Fruit fly (Drosophila melanogaster) whole organism, wandering third instar larva: Measurements from ENCODE around the gene CG1354.
A peak's percentile ranks its signal among the peaks of the same experiment; 100 is the strongest.

Experiments used
- Abd-B ChIP-seq: fragments of >200 bp; optimal IDR thresholded peaks from 2 replicates; lab custom pipeline; 2017; ENCODE audit warnings: missing biosample characterization, missing genetic modification characterization
- CG32264 ChIP-seq: fragments of 200-800 bp; sonication (Bioruptor generic); optimal IDR thresholded peaks from 2 replicates; lab custom pipeline; 2016; ENCODE audit warnings: missing biosample characterization, missing genetic modification characterization
- CG9705 ChIP-seq: fragments of 200-800 bp; sonication (Bioruptor generic); optimal IDR thresholded peaks from 2 replicates; lab custom pipeline; 2018; ENCODE audit warnings: missing biosample characterization, mild to moderate bottlenecking, missing genetic modification characterization
- CrebA ChIP-seq: fragments of 200-800 bp; sonication (Bioruptor generic); optimal IDR thresholded peaks from 2 replicates; lab custom pipeline; 2016; ENCODE audit warnings: missing biosample characterization, mild to moderate bottlenecking, missing genetic modification characterization, borderline replicate concordance
- Dfd ChIP-seq: fragments of >200 bp; optimal IDR thresholded peaks from 2 replicates; lab custom pipeline; 2017; ENCODE audit warnings: missing biosample characterization, missing genetic modification characterization
- GATAd ChIP-seq: sonication (Bioruptor generic); optimal IDR thresholded peaks from 2 replicates; lab custom pipeline; 2016; ENCODE audit warnings: missing biosample characterization, missing genetic modification characterization
- Hr78 ChIP-seq: fragments of >200 bp; optimal IDR thresholded peaks from 2 replicates; lab custom pipeline; 2017; ENCODE audit warnings: missing biosample characterization, missing genetic modification characterization
- Hr83 ChIP-seq: fragments of 200-300 bp; sonication (Bioruptor generic); optimal IDR thresholded peaks from 2 replicates; lab custom pipeline; 2016; ENCODE audit warnings: missing biosample characterization, mild to moderate bottlenecking, missing genetic modification characterization, moderate library complexity; ENCODE audit not compliant: poor library complexity, severe bottlenecking
- Jra ChIP-seq: sonication (Bioruptor generic); optimal IDR thresholded peaks from 2 replicates; lab custom pipeline; 2016; ENCODE audit warnings: missing biosample characterization, missing genetic modification characterization
- Mio ChIP-seq: sonication (Bioruptor generic); optimal IDR thresholded peaks from 2 replicates; lab custom pipeline; 2016; ENCODE audit warnings: missing biosample characterization, missing genetic modification characterization
- Myc ChIP-seq: fragments of >200 bp; optimal IDR thresholded peaks from 2 replicates; lab custom pipeline; 2017
- N ChIP-seq: fragments of >200 bp; optimal IDR thresholded peaks from 2 replicates; lab custom pipeline; 2018; ENCODE audit warnings: missing biosample characterization, missing external identifiers, missing genetic modification characterization
- OdsH ChIP-seq: fragments of 200-800 bp; sonication (Bioruptor generic); optimal IDR thresholded peaks from 2 replicates; lab custom pipeline; 2016; ENCODE audit warnings: missing biosample characterization, mild to moderate bottlenecking, missing genetic modification characterization
- Rel ChIP-seq, 2 experiments: fragments of 200-800 bp; sonication (Bioruptor generic) in 1 of 2; optimal IDR thresholded peaks; 2 replicates in 1 of 2; 3 replicates in 1 of 2; lab custom pipeline; 2016 to 2019; ENCODE audit warnings: mild to moderate bottlenecking in 2 of 2, missing biosample characterization in 2 of 2, missing genetic modification characterization in 2 of 2, moderate library complexity in 1 of 2
- Vsx2 ChIP-seq: fragments of 200-300, 225-300 bp; sonication (Bioruptor generic); optimal IDR thresholded peaks from 2 replicates; lab custom pipeline; 2018; ENCODE audit warnings: missing biosample characterization, missing genetic modification characterization; ENCODE audit not compliant: partially characterized antibody
- br ChIP-seq: fragments of 200-800 bp; sonication (Bioruptor generic); optimal IDR thresholded peaks from 2 replicates; lab custom pipeline; 2016; ENCODE audit warnings: missing biosample characterization, missing genetic modification characterization
- brk ChIP-seq: fragments of 200-800 bp; sonication (Bioruptor generic); optimal IDR thresholded peaks from 2 replicates; lab custom pipeline; 2016; ENCODE audit warnings: missing biosample characterization, mild to moderate bottlenecking, missing genetic modification characterization
- dl ChIP-seq, 2 experiments: fragments of 175-275, 200-275 bp in 1 of 2; fragments of 200-275 bp in 1 of 2; sonication (Bioruptor generic); optimal IDR thresholded peaks; lab custom pipeline; 2018; ENCODE audit warnings: mild to moderate bottlenecking in 2 of 2, missing biosample characterization in 2 of 2, missing genetic modification characterization in 2 of 2, moderate library complexity in 2 of 2; ENCODE audit not compliant: partially characterized antibody in 2 of 2, insufficient read depth in 1 of 2
- dmrt93B ChIP-seq: fragments of 200-800 bp; sonication (Bioruptor generic); optimal IDR thresholded peaks from 2 replicates; lab custom pipeline; 2018; ENCODE audit warnings: missing biosample characterization, mild to moderate bottlenecking, missing genetic modification characterization
- dsf ChIP-seq: sonication (Bioruptor generic); optimal IDR thresholded peaks from 2 replicates; lab custom pipeline; 2016; ENCODE audit warnings: missing biosample characterization, missing genetic modification characterization, borderline replicate concordance
- fru ChIP-seq: fragments of 200-800 bp; sonication (Bioruptor generic); optimal IDR thresholded peaks from 3 replicates; lab custom pipeline; 2016; ENCODE audit warnings: missing biosample characterization, mild to moderate bottlenecking, missing genetic modification characterization
- h ChIP-seq: fragments of 200-800 bp; sonication (Bioruptor generic); optimal IDR thresholded peaks from 3 replicates; lab custom pipeline; 2016; ENCODE audit warnings: missing biosample characterization, mild to moderate bottlenecking, missing genetic modification characterization
- jim ChIP-seq: fragments of 175-275, 200-325 bp; sonication (Bioruptor generic); optimal IDR thresholded peaks from 2 replicates; lab custom pipeline; 2016; ENCODE audit warnings: missing biosample characterization, mild to moderate bottlenecking, missing genetic modification characterization
- pan ChIP-seq: fragments of >200 bp; optimal IDR thresholded peaks from 2 replicates; lab custom pipeline; 2017
- psq ChIP-seq: fragments of 200-800 bp; sonication (Bioruptor generic); optimal IDR thresholded peaks from 3 replicates; lab custom pipeline; 2017; ENCODE audit warnings: missing biosample characterization, mild to moderate bottlenecking, missing genetic modification characterization, moderate library complexity
- sage ChIP-seq: fragments of 200-800 bp; sonication (Bioruptor generic); optimal IDR thresholded peaks from 2 replicates; lab custom pipeline; 2016; ENCODE audit warnings: missing biosample characterization, mild to moderate bottlenecking, missing genetic modification characterization
- sv ChIP-seq: fragments of 200-800 bp; sonication (Bioruptor generic); optimal IDR thresholded peaks from 3 replicates; lab custom pipeline; 2016; ENCODE audit warnings: missing biosample characterization, missing genetic modification characterization
- tai ChIP-seq: sonication (Bioruptor generic); optimal IDR thresholded peaks from 2 replicates; lab custom pipeline; 2016; ENCODE audit warnings: missing biosample characterization, missing genetic modification characterization
- woc ChIP-seq: sonication (Bioruptor generic); optimal IDR thresholded peaks from 2 replicates; lab custom pipeline; 2016; ENCODE audit warnings: missing biosample characterization, mild to moderate bottlenecking, missing genetic modification characterization

Gene CG1354

DNA sequence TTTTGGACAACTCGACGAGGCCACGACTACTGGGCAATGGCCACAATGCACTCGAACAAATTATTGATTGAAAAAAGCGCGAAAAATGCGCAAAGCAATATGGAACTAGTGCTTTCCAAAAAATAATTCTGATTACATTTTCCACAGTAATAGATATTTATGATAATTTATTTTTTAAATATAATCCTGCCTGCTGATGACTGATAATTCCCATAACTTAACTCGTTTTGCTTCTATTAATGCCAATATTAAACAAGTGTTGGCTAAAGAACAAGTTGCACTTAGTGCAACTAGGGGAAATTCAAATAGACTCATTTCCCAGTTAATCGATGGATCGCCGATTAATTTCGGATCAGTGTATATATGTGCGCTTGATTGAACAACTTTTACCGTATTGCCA lies 27.1 kb upstream of the CG1354 start:
- no peak for TF ChIP-seq Myc
- no peak for TF ChIP-seq CrebA (GFP tag; lab: Kevin White, UChicago)
- TF ChIP-seq pan (lab: Kevin White, UChicago), result no peak
- no peak for TF ChIP-seq br (GFP tag; lab: Kevin White, UChicago)
- TF ChIP-seq CG32264 (GFP tag; lab: Kevin White, UChicago), result no peak
- no peak for TF ChIP-seq OdsH (GFP tag; lab: Kevin White, UChicago)
- TF ChIP-seq CG9705, result no peak
- TF ChIP-seq fru (GFP tag; lab: Kevin White, UChicago), result no peak
- no peak for TF ChIP-seq Dfd (GFP tag; lab: Kevin White, UChicago)
- TF ChIP-seq, all 38 proteins: peak for 0

DNA sequence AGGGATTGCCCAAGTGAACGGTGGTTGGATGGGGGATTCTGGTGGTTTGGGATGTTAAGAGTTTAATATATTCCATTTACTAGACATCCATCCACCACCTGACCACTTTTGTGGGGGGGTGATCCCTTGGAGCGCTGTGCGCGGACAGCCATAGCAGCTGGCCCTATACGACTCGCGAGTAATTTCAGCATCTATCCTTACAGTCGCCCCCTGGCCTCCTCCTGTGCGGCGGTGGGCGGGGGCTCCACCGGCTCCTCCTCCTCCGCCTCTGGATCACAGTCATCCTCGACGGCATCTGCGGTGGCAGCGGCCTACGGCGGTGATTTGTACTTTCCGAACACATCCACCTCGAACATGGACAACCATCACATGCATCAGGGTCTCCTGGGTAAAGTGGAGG lies 25.2 kb upstream of the CG1354 start:
- no peak for TF ChIP-seq GATAd (GFP tag; lab: Kevin White, UChicago)
- TF ChIP-seq dsf (GFP tag; lab: Kevin White, UChicago), result no peak
- TF ChIP-seq woc, result no peak
- TF ChIP-seq tai, result no peak
- peak; percentile 95 for TF ChIP-seq Dfd (GFP tag; lab: Kevin White, UChicago)

dm6 chrX:9754474-9754873 lies 24.1 kb upstream of the CG1354 start:
- TF ChIP-seq CG32264 (GFP tag; lab: Kevin White, UChicago) (no peak), Hr83 (GFP tag; lab: Kevin White, UChicago) (no peak), fru (GFP tag; lab: Kevin White, UChicago) (no peak), dl (GFP tag; optimal IDR thresholded peaks at IDR 0.05; lab: Kevin White, UChicago; ENCODE audit: insufficient read depth in 1 of 2, partially characterized antibody in 2 of 2) (no peak), tai (no peak), Dfd (GFP tag; lab: Kevin White, UChicago) (peak; percentile 97), psq (no peak), Jra (GFP tag; lab: Kevin White, UChicago) (no peak), Vsx2 (GFP tag; lab: Kevin White, UChicago) (no peak)

dm6 chrX:9757976-9758375 lies 20.6 kb upstream of the CG1354 start:
- TF ChIP-seq h (GFP tag; lab: Kevin White, UChicago), result no peak
- no peak for TF ChIP-seq Vsx2 (GFP tag; lab: Kevin White, UChicago)
- TF ChIP-seq, all 38 proteins: peak for 0

dm6 chrX:9765565-9765964 lies 13.0 kb upstream of the CG1354 start:
- no peak for TF ChIP-seq jim (GFP tag; lab: Kevin White, UChicago)
- TF ChIP-seq psq, result no peak
- no peak for TF ChIP-seq N (GFP tag; lab: Kevin White, UChicago)
- TF ChIP-seq Rel (GFP tag; optimal IDR thresholded peaks at IDR 0.05; lab: Kevin White, UChicago), result no peak
- no peak for TF ChIP-seq Rel (tag; optimal IDR thresholded peaks at IDR 0.05; lab: Kevin White, UChicago)
- TF ChIP-seq CG32264 (GFP tag; lab: Kevin White, UChicago), result no peak
- TF ChIP-seq Mio (GFP tag; lab: Kevin White, UChicago), result no peak
- no peak for TF ChIP-seq br (GFP tag; lab: Kevin White, UChicago)
- TF ChIP-seq woc, result no peak
- no peak for TF ChIP-seq Vsx2 (GFP tag; lab: Kevin White, UChicago)
- no peak for TF ChIP-seq sage (GFP tag; lab: Kevin White, UChicago)
- no peak for TF ChIP-seq CG9705
- no peak for TF ChIP-seq pan (lab: Kevin White, UChicago)

DNA sequence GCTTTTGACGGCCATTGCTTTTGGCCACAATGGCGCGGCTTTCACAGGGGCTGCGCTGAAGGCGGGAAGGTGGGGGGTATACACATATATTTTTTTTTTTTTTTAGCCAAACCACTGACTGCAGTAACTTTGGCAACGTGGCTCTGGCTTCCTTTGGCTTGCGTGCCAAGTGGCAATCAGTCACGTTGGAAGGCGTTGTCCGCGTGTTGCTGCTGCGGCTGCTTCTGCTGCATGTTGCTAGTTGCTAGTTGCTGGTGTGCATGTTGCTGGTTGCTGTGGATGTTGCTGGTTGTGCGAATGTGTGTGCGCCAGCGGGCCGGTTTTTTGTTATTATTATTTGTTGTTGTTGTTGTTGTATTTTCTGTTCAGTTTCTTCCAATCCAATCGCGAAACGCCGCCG lies 7.5 kb upstream of the CG1354 start:
- no peak for TF ChIP-seq psq
- peak; percentile 23 for TF ChIP-seq fru (GFP tag; lab: Kevin White, UChicago)
- no peak for TF ChIP-seq dmrt93B (GFP tag; lab: Kevin White, UChicago)
- no peak for TF ChIP-seq jim (GFP tag; lab: Kevin White, UChicago)

- TF ChIP-seq tai, result no peak
- no peak for TF ChIP-seq Abd-B (GFP tag; lab: Kevin White, UChicago)
- no peak for TF ChIP-seq Vsx2 (GFP tag; lab: Kevin White, UChicago)
- no peak for TF ChIP-seq Hr83 (GFP tag; lab: Kevin White, UChicago)
- TF ChIP-seq Myc, result no peak
- no peak for TF ChIP-seq Rel (GFP tag; optimal IDR thresholded peaks at IDR 0.05; lab: Kevin White, UChicago)
- TF ChIP-seq Rel (tag; optimal IDR thresholded peaks at IDR 0.05; lab: Kevin White, UChicago), result no peak
- no peak for TF ChIP-seq brk
- TF ChIP-seq sv, result no peak
- TF ChIP-seq Hr78 (GFP tag; lab: Kevin White, UChicago), result no peak
- TF ChIP-seq Dfd (GFP tag; lab: Kevin White, UChicago), result no peak
- TF ChIP-seq CG9705, result no peak
- no peak for TF ChIP-seq pan (lab: Kevin White, UChicago)
- TF ChIP-seq br (GFP tag; lab: Kevin White, UChicago), result no peak
- TF ChIP-seq woc, result no peak
- TF ChIP-seq GATAd (GFP tag; lab: Kevin White, UChicago), result no peak
Observed at dm6 chrX:9782923-9783322, 4.4 kb downstream of the CG1354 start, which contains the start of gene CARPB. CARPB (plus strand) TSS chrX:9783223.
